Worm (Caenorhabditis elegans) whole organism, L1 larva: ENCODE results near the gene plc-1.

Experiments used
- fkh-10 ChIP-seq: sonication (generic microtip); optimal IDR thresholded peaks from 2 replicates; lab custom pipeline; 2017; ENCODE audit warnings: missing biosample characterization, missing genetic modification reagents, missing genetic modification characterization
- nhr-12 ChIP-seq: sonication (generic microtip); optimal IDR thresholded peaks from 2 replicates; lab custom pipeline; 2017; ENCODE audit warnings: missing biosample characterization, missing genetic modification characterization

DNA sequence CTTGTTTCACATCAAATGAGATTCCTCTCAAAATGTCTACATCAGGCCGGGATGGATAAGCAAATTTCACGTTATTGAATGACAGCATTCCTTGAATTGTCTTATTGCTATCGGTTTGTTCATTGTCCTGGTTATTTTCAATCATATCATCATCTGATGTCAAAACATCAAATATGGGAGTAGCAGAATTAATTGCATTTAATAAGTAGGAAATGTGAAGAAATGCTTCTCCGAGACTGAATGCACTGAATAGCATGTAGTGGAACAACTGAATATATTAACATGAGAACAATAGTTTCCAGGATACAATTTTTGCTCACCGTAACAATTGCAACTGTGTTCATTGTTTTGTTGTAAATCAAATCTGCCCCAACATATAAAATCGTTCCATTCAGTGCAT, 24.1 kb upstream of the plc-1 start:
- TF ChIP-seq nhr-12 (no peak), fkh-10 (GFP tag; lab: Kevin White, UChicago) (no peak)
